Worm (Caenorhabditis elegans): Measurements from ENCODE around the gene str-6.

str-6 gene

DNA sequence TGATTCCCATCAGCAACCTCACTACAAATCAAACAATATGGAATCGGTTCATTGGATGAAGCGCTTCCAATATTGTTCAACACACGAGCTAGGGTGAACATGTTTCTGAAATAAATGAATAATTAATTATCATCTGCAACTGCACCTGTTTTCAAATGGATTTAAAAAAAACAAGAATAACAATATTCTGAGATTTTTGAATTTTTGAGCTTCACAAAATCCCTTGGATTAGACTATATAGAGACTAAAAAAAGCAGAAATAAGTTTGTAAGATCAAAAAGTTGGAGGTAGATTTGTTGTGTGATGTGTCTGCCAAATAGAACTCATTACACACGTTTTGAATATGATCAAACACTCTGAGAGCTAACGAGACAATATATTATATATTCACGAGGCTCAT is 50.2 kb downstream of the str-6 start, which contains the start of gene nhr-199:
Gene nhr-199, minus strand, starts transcription at position 101 of the 400 bp plus-strand sequence.
- no peak for TF ChIP-seq med-1 (GFP tag; optimal IDR thresholded peaks at IDR 0.05; ENCODE audit: insufficient read depth)

Measured in whole organism, midembryonic.